Fruit fly (Drosophila melanogaster): ENCODE results near the gene Trm7-32.
A peak's percentile ranks its signal among the peaks of the same experiment; 100 is the strongest.

The Trm7-32 gene

dm6 chr3R:17080666-17081358, 40.3 kb downstream of the Trm7-32 start:
- TF ChIP-seq CG10348 (GFP tag; IDR thresholded peaks at IDR 0.05) (peak; percentile 74), CG8301 (tag; optimal IDR thresholded peaks at IDR 0.05) (peak; percentile 98), rn (GFP tag; IDR thresholded peaks at IDR 0.05) (peak; percentile 92), Ets98B (GFP tag; IDR thresholded peaks at IDR 0.05) (peak; percentile 94), fd96Ca (GFP tag; IDR thresholded peaks at IDR 0.05) (peak; percentile 88), CG15710 (tag; optimal IDR thresholded peaks at IDR 0.05) (peak; percentile 97), EcR (GFP tag; optimal IDR thresholded peaks at IDR 0.05) (peak; percentile 92), Pif1A (GFP tag; optimal IDR thresholded peaks at IDR 0.05) (peak; percentile 98), CG12605 (GFP tag; IDR thresholded peaks at IDR 0.05) (peak; percentile 90), Pif1B (GFP tag; optimal IDR thresholded peaks at IDR 0.05) (peak; percentile 95), CG32121 (GFP tag; IDR thresholded peaks at IDR 0.05) (peak; percentile 96), CG13204 (GFP tag; optimal IDR thresholded peaks at IDR 0.05) (peak; percentile 94), gl (tag; optimal IDR thresholded peaks at IDR 0.05) (peak; percentile 89), CG8159 (tag; optimal IDR thresholded peaks at IDR 0.05) (peak; percentile 98), Snoo (tag; optimal IDR thresholded peaks at IDR 0.05) (peak; percentile 97), CG34367 (tag; optimal IDR thresholded peaks at IDR 0.05) (peak; percentile 96), CG14655 (GFP tag; optimal IDR thresholded peaks at IDR 0.05) (peak; percentile 99), CG4496 (GFP tag; IDR thresholded peaks at IDR 0.05) (peak; percentile 96), D1 (tag; optimal IDR thresholded peaks at IDR 0.05) (peak; percentile 99), CG17806 (tag; optimal IDR thresholded peaks at IDR 0.05) (peak; percentile 97), CG9948 (tag; optimal IDR thresholded peaks at IDR 0.05) (peak; percentile 97)

dm6 chr3R:17081359-17081935, 41.0 kb downstream of the Trm7-32 start:
- 0 out of 2 replicates have a peak, but pooled peaks have one; percentile 46 for TF ChIP-seq CG10348 (GFP tag; IDR thresholded peaks at IDR 0.05)
- no peak for TF ChIP-seq CG14655 (GFP tag; optimal IDR thresholded peaks at IDR 0.05)
- TF ChIP-seq CG34367 (tag; optimal IDR thresholded peaks at IDR 0.05): peak; percentile 53
- TF ChIP-seq D1 (tag; optimal IDR thresholded peaks at IDR 0.05): no peak
- peak; percentile 85 for TF ChIP-seq CG8159 (tag; optimal IDR thresholded peaks at IDR 0.05)
- peak; percentile 84 for TF ChIP-seq CG15710 (tag; optimal IDR thresholded peaks at IDR 0.05)
- peak; percentile 73 for TF ChIP-seq CG17806 (tag; optimal IDR thresholded peaks at IDR 0.05)
- TF ChIP-seq Pif1A (GFP tag; optimal IDR thresholded peaks at IDR 0.05): no peak
- peak; percentile 91 for TF ChIP-seq CG8301 (tag; optimal IDR thresholded peaks at IDR 0.05)
- peak; percentile 88; the same call in 1 of the 2 replicates for TF ChIP-seq CG32121 (GFP tag; IDR thresholded peaks at IDR 0.05)
- peak; percentile 56; the same call in 2 of the 3 replicates for TF ChIP-seq CG4496 (GFP tag; IDR thresholded peaks at IDR 0.05)
- peak; percentile 35; the same call in 1 of the 3 replicates for TF ChIP-seq fd96Ca (GFP tag; IDR thresholded peaks at IDR 0.05)
- TF ChIP-seq Pif1B (GFP tag; optimal IDR thresholded peaks at IDR 0.05): peak; percentile 71
- TF ChIP-seq EcR (GFP tag; optimal IDR thresholded peaks at IDR 0.05): peak; percentile 39
- no peak; the same call in none of the 2 replicates for TF ChIP-seq Ets98B (GFP tag; IDR thresholded peaks at IDR 0.05)
- TF ChIP-seq gl (tag; optimal IDR thresholded peaks at IDR 0.05): no peak
- peak; percentile 58; the same call in 1 of the 2 replicates for TF ChIP-seq CG12605 (GFP tag; IDR thresholded peaks at IDR 0.05)
- TF ChIP-seq rn (GFP tag; IDR thresholded peaks at IDR 0.05): no peak
- peak; percentile 80 for TF ChIP-seq CG9948 (tag; optimal IDR thresholded peaks at IDR 0.05)
- TF ChIP-seq CG13204 (GFP tag; optimal IDR thresholded peaks at IDR 0.05): no peak
- no peak for TF ChIP-seq Snoo (tag; optimal IDR thresholded peaks at IDR 0.05)

- TF ChIP-seq CG4496 (GFP tag; IDR thresholded peaks at IDR 0.05) (no peak), CG8159 (tag; optimal IDR thresholded peaks at IDR 0.05) (no peak), CG17806 (tag; optimal IDR thresholded peaks at IDR 0.05) (no peak), Ets98B (GFP tag; IDR thresholded peaks at IDR 0.05) (no peak), CG10348 (GFP tag; IDR thresholded peaks at IDR 0.05) (no peak), CG32121 (GFP tag; IDR thresholded peaks at IDR 0.05) (no peak), CG9948 (tag; optimal IDR thresholded peaks at IDR 0.05) (no peak), EcR (GFP tag; optimal IDR thresholded peaks at IDR 0.05) (peak; percentile 4), CG15710 (tag; optimal IDR thresholded peaks at IDR 0.05) (no peak)
Measured at dm6 chr3R:17082471-17082870, 42.0 kb downstream of the Trm7-32 start.

- TF ChIP-seq CG14655 (GFP tag; optimal IDR thresholded peaks at IDR 0.05) (no peak), CG32121 (GFP tag; IDR thresholded peaks at IDR 0.05) (no peak), Pif1A (GFP tag; optimal IDR thresholded peaks at IDR 0.05) (no peak), fd96Ca (GFP tag; IDR thresholded peaks at IDR 0.05) (no peak), Pif1B (GFP tag; optimal IDR thresholded peaks at IDR 0.05) (no peak), CG17806 (tag; optimal IDR thresholded peaks at IDR 0.05) (no peak), Ets98B (GFP tag; IDR thresholded peaks at IDR 0.05) (no peak)
Measured at dm6 chr3R:17085029-17085807, 44.7 kb downstream of the Trm7-32 start, which contains the start of gene GckIII. Gene GckIII (plus strand): TSS chr3R:17085513.

- TF ChIP-seq CG15710 (tag; optimal IDR thresholded peaks at IDR 0.05) (no peak), CG9948 (tag; optimal IDR thresholded peaks at IDR 0.05) (no peak), D1 (tag; optimal IDR thresholded peaks at IDR 0.05) (no peak), CG4496 (GFP tag; IDR thresholded peaks at IDR 0.05) (no peak), EcR (GFP tag; optimal IDR thresholded peaks at IDR 0.05) (no peak), Snoo (tag; optimal IDR thresholded peaks at IDR 0.05) (no peak), CG8159 (tag; optimal IDR thresholded peaks at IDR 0.05) (no peak), Pif1A (GFP tag; optimal IDR thresholded peaks at IDR 0.05) (no peak), CG32121 (GFP tag; IDR thresholded peaks at IDR 0.05) (no peak), rn (GFP tag; IDR thresholded peaks at IDR 0.05) (no peak)
Measured at dm6 chr3R:17087977-17088618, 47.6 kb downstream of the Trm7-32 start, which contains the start of gene cal1. Gene cal1 (plus strand): TSS chr3R:17088280.
